Worm (Caenorhabditis elegans): Measurements from ENCODE around the gene unc-105.

Gene unc-105

ce11 chrII:8135953-8136352 is 19.7 kb downstream of the unc-105 start:
- TF ChIP-seq eyg-1 (tag; optimal IDR thresholded peaks at IDR 0.05) = no peak
- TF ChIP-seq ceh-14 (tag; optimal IDR thresholded peaks at IDR 0.05) = no peak
- TF ChIP-seq ceh-2 (tag; optimal IDR thresholded peaks at IDR 0.05) = no peak
- TF ChIP-seq sdc-2 (tag; optimal IDR thresholded peaks at IDR 0.05) = no peak
- TF ChIP-seq pax-1 (tag; optimal IDR thresholded peaks at IDR 0.05) = no peak
- TF ChIP-seq C08G9.2 (tag; optimal IDR thresholded peaks at IDR 0.05) = no peak

ce11 chrII:8136818-8137217 is 20.6 kb downstream of the unc-105 start, which contains the start of gene ctns-1:
Gene ctns-1, minus strand, starts transcription at chrII:8136918.
- TF ChIP-seq unc-86 (tag; optimal IDR thresholded peaks at IDR 0.05) = no peak
- no peak for TF ChIP-seq ceh-18 (tag; optimal IDR thresholded peaks at IDR 0.05)
- no peak for TF ChIP-seq unc-42 (tag; optimal IDR thresholded peaks at IDR 0.05)
- TF ChIP-seq syd-9 (tag; optimal IDR thresholded peaks at IDR 0.05) = no peak
- no peak for TF ChIP-seq tbx-7 (tag; optimal IDR thresholded peaks at IDR 0.05)
- no peak for TF ChIP-seq nhr-11 (tag; optimal IDR thresholded peaks at IDR 0.05)
- TF ChIP-seq ztf-16 (tag; optimal IDR thresholded peaks at IDR 0.05) = no peak
- TF ChIP-seq fkh-6 (tag; optimal IDR thresholded peaks at IDR 0.05) = no peak
- no peak for TF ChIP-seq sdc-2 (tag; optimal IDR thresholded peaks at IDR 0.05)
- TF ChIP-seq npax-4 (tag; optimal IDR thresholded peaks at IDR 0.05) = no peak
- no peak for TF ChIP-seq ahr-1 (tag; optimal IDR thresholded peaks at IDR 0.05)
- TF ChIP-seq T23F11.4 (GFP tag; optimal IDR thresholded peaks at IDR 0.05) = no peak
- TF ChIP-seq lin-11 (tag; optimal IDR thresholded peaks at IDR 0.05) = no peak
- no peak for TF ChIP-seq pag-3 (tag; optimal IDR thresholded peaks at IDR 0.05; ENCODE audit: borderline replicate concordance)
- no peak for TF ChIP-seq sox-2 (GFP tag; IDR thresholded peaks at IDR 0.05)
- no peak for TF ChIP-seq pros-1 (tag; optimal IDR thresholded peaks at IDR 0.05)

- no peak for TF ChIP-seq pag-3 (tag; optimal IDR thresholded peaks at IDR 0.05; ENCODE audit: borderline replicate concordance)
- TF ChIP-seq hlh-13 (GFP tag; optimal IDR thresholded peaks at IDR 0.05) = no peak
- TF ChIP-seq ceh-22 (tag; optimal IDR thresholded peaks at IDR 0.05) = no peak
- no peak for TF ChIP-seq ceh-45 (GFP tag; IDR thresholded peaks at IDR 0.05)
- peak; percentile 93 for TF ChIP-seq ceh-31 (tag; optimal IDR thresholded peaks at IDR 0.05)
- no peak for TF ChIP-seq C38D4.7 (GFP tag; optimal IDR thresholded peaks at IDR 0.05)
- peak; percentile 19 for TF ChIP-seq ceh-34 (tag; optimal IDR thresholded peaks at IDR 0.05)
- TF ChIP-seq ceh-24 (tag; optimal IDR thresholded peaks at IDR 0.05) = no peak
- no peak for TF ChIP-seq npax-4 (tag; optimal IDR thresholded peaks at IDR 0.05)
- TF ChIP-seq gmeb-2 (tag; optimal IDR thresholded peaks at IDR 0.05) = no peak
- no peak for TF ChIP-seq sox-2 (GFP tag; IDR thresholded peaks at IDR 0.05)
- TF ChIP-seq che-1 (tag; optimal IDR thresholded peaks at IDR 0.05) = no peak
- no peak for TF ChIP-seq ttx-3 (tag; optimal IDR thresholded peaks at IDR 0.05)
- no peak for TF ChIP-seq eyg-1 (tag; optimal IDR thresholded peaks at IDR 0.05)
- peak; percentile 72 for TF ChIP-seq ceh-14 (tag; optimal IDR thresholded peaks at IDR 0.05)
- TF ChIP-seq pqm-1 (tag; optimal IDR thresholded peaks at IDR 0.05) = peak; percentile 68
- TF ChIP-seq ceh-19 (GFP tag; optimal IDR thresholded peaks at IDR 0.05) = no peak
- no peak for TF ChIP-seq ceh-30 (tag; optimal IDR thresholded peaks at IDR 0.05)
- no peak for TF ChIP-seq K02D7.2 (tag; optimal IDR thresholded peaks at IDR 0.05)
- peak; percentile 66 for TF ChIP-seq F13H6.1 (tag; optimal IDR thresholded peaks at IDR 0.05)
- TF ChIP-seq ceh-6 (GFP tag; optimal IDR thresholded peaks at IDR 0.05) = no peak
- no peak for TF ChIP-seq ama-1 (optimal IDR thresholded peaks at IDR 0.05)
- no peak for TF ChIP-seq dve-1 (tag; optimal IDR thresholded peaks at IDR 0.05)
- TF ChIP-seq nhr-232 (tag; optimal IDR thresholded peaks at IDR 0.05) = no peak
- peak; percentile 65 for TF ChIP-seq ref-2 (tag; optimal IDR thresholded peaks at IDR 0.05)
- no peak for TF ChIP-seq pha-2 (tag; optimal IDR thresholded peaks at IDR 0.05)
- TF ChIP-seq ceh-2 (tag; optimal IDR thresholded peaks at IDR 0.05) = peak; percentile 81
- peak; percentile 79 for TF ChIP-seq lim-6 (tag; optimal IDR thresholded peaks at IDR 0.05)
- TF ChIP-seq pros-1 (tag; optimal IDR thresholded peaks at IDR 0.05) = no peak
- TF ChIP-seq pat-9 (tag; optimal IDR thresholded peaks at IDR 0.05) = no peak
- peak; percentile 92 for TF ChIP-seq zip-5 (tag; optimal IDR thresholded peaks at IDR 0.05)
- TF ChIP-seq K09A11.1 (tag; optimal IDR thresholded peaks at IDR 0.05; ENCODE audit: insufficient read depth) = no peak
- no peak for TF ChIP-seq ceh-9 (tag; optimal IDR thresholded peaks at IDR 0.05)
- peak; percentile 87 for TF ChIP-seq tbx-2 (tag; optimal IDR thresholded peaks at IDR 0.05)
- TF ChIP-seq odd-2 (tag; optimal IDR thresholded peaks at IDR 0.05) = no peak
- TF ChIP-seq elt-2 (tag; optimal IDR thresholded peaks at IDR 0.05) = peak; percentile 59
These were observed 21.1 kb downstream of the unc-105 start for ce11 chrII:8137379-8137778.

Data from whole organism, late embryonic.